Worm (Caenorhabditis elegans) whole organism, young adult: Measurements from ENCODE around the gene F26H11.8.

Experiments used
- B0035.1 ChIP-seq: sonication (generic microtip); optimal IDR thresholded peaks from 2 replicates; lab custom pipeline; 2016; ENCODE audit warnings: missing genetic modification characterization, mild to moderate bottlenecking, missing compliant biosample characterization, missing genotype, missing genetic modification reagents
- C06A6.2 ChIP-seq: fragments of 200-800 bp; sonication (Bioruptor generic); conservative IDR thresholded peaks from 2 replicates; pipeline ENCODE4 v1.3.6; 2022; ENCODE audit warnings: missing genetic modification characterization, missing compliant biosample characterization
- D2030.7 ChIP-seq: fragments of 200-800 bp; sonication (Bioruptor generic); IDR thresholded peaks from 2 replicates; pipeline ENCODE4 v1.3.6; 2022; ENCODE audit warnings: missing genetic modification reagents, missing genetic modification characterization, missing compliant biosample characterization
- F10E7.11 ChIP-seq: sonication (generic microtip); optimal IDR thresholded peaks from 2 replicates; lab custom pipeline; 2017; ENCODE audit warnings: mild to moderate bottlenecking, missing genetic modification characterization, moderate library complexity, missing compliant biosample characterization
- F22D6.2 ChIP-seq: sonication (generic microtip); optimal IDR thresholded peaks from 2 replicates; lab custom pipeline; 2016; ENCODE audit warnings: mild to moderate bottlenecking, missing genetic modification characterization, missing compliant biosample characterization
- F49E8.2 ChIP-seq: sonication (generic microtip); optimal IDR thresholded peaks from 3 replicates; lab custom pipeline; 2017; ENCODE audit warnings: missing genetic modification characterization, mild to moderate bottlenecking, missing compliant biosample characterization, antibody characterized with exemption, moderate library complexity; ENCODE audit not compliant: insufficient read depth
- K11D2.4 ChIP-seq: fragments of 200-800 bp; sonication (Bioruptor generic); IDR thresholded peaks from 2 replicates; pipeline ENCODE4 v1.3.6; 2022; ENCODE audit warnings: missing genetic modification reagents, missing genetic modification characterization, missing compliant biosample characterization
- K12H6.12 ChIP-seq: fragments of 200-800 bp; sonication (Bioruptor generic); optimal IDR thresholded peaks from 2 replicates; lab custom pipeline; 2018; ENCODE audit warnings: mild to moderate bottlenecking, missing genetic modification characterization, missing compliant biosample characterization
- T07F8.4 ChIP-seq: sonication (generic microtip); optimal IDR thresholded peaks from 2 replicates; lab custom pipeline; 2016; ENCODE audit warnings: mild to moderate bottlenecking, missing genetic modification characterization, moderate library complexity, missing compliant biosample characterization
- Y53F4B.3 ChIP-seq: fragments of 200-800 bp; sonication (Bioruptor generic); IDR thresholded peaks from 2 replicates; pipeline ENCODE4 v1.3.6; 2022; ENCODE audit warnings: missing genetic modification reagents, missing genetic modification characterization, missing compliant biosample characterization
- Y67H2A.10 ChIP-seq: fragments of 200-800 bp; sonication (Bioruptor generic); conservative IDR thresholded peaks from 2 replicates; pipeline ENCODE4 v1.3.6; 2022; ENCODE audit warnings: missing genetic modification reagents, missing genetic modification characterization, missing compliant biosample characterization
- aptf-2 ChIP-seq: fragments of 200-800 bp; sonication (Bioruptor generic); conservative IDR thresholded peaks from 2 replicates; pipeline ENCODE4 v1.3.6; 2022; ENCODE audit warnings: missing genetic modification reagents, missing genetic modification characterization, missing compliant biosample characterization
- aptf-3 ChIP-seq: fragments of 200-800 bp; sonication (Bioruptor generic); IDR thresholded peaks from 2 replicates; pipeline ENCODE4 v1.3.6; 2022; ENCODE audit warnings: missing genetic modification characterization, missing compliant biosample characterization
- attf-3 ChIP-seq: fragments of 200-800 bp; sonication (Bioruptor generic); conservative IDR thresholded peaks from 2 replicates; pipeline ENCODE4 v1.3.6; 2022; ENCODE audit warnings: missing genetic modification reagents, missing genetic modification characterization, missing compliant biosample characterization
- cebp-2 ChIP-seq: fragments of 200-800 bp; sonication (Bioruptor generic); IDR thresholded peaks from 2 replicates; pipeline ENCODE4 v1.3.6; 2022; ENCODE audit warnings: missing genetic modification characterization, missing compliant biosample characterization
- ceh-100 ChIP-seq: fragments of 200-800 bp; sonication (Bioruptor generic); IDR thresholded peaks from 2 replicates; pipeline ENCODE4 v1.3.6; 2022; ENCODE audit warnings: missing genetic modification reagents, missing genetic modification characterization, missing compliant biosample characterization
- ceh-58 ChIP-seq: fragments of 200-800 bp; sonication (Bioruptor generic); IDR thresholded peaks from 2 replicates; pipeline ENCODE4 v1.3.6; 2022; ENCODE audit warnings: missing genetic modification characterization, missing compliant biosample characterization
- chd-7 ChIP-seq: sonication (generic microtip); optimal IDR thresholded peaks from 2 replicates; lab custom pipeline; 2016; ENCODE audit warnings: mild to moderate bottlenecking, missing genetic modification characterization, moderate library complexity, missing compliant biosample characterization
- dpl-1 ChIP-seq: fragments of 150-350 bp; optimal IDR thresholded peaks from 2 replicates; lab custom pipeline; 2014; ENCODE audit warnings: missing biosample characterization, missing genetic modification reagents, missing genetic modification characterization
- egl-18 ChIP-seq: fragments of 200-800 bp; sonication (Bioruptor generic); IDR thresholded peaks from 2 replicates; pipeline ENCODE4 v1.3.6; 2022; ENCODE audit warnings: missing genetic modification reagents, missing genetic modification characterization, missing compliant biosample characterization
- egl-44 ChIP-seq: fragments of 200-800 bp; sonication (Bioruptor generic); IDR thresholded peaks from 2 replicates; pipeline ENCODE4 v1.3.6; 2022; ENCODE audit warnings: missing genetic modification reagents, missing genetic modification characterization, missing compliant biosample characterization
- egrh-3 ChIP-seq: fragments of 200-800 bp; sonication (Bioruptor generic); IDR thresholded peaks from 2 replicates; pipeline ENCODE4 v1.3.6; 2022; ENCODE audit warnings: missing genetic modification reagents, missing genetic modification characterization, missing compliant biosample characterization
- fkh-3 ChIP-seq: sonication (generic microtip); optimal IDR thresholded peaks from 2 replicates; lab custom pipeline; 2016; ENCODE audit warnings: mild to moderate bottlenecking, missing genetic modification characterization, missing compliant biosample characterization
- gei-17 ChIP-seq: fragments of 200-800 bp; sonication (Bioruptor generic); optimal IDR thresholded peaks from 2 replicates; lab custom pipeline; 2018; ENCODE audit warnings: mild to moderate bottlenecking, missing genetic modification characterization, missing compliant biosample characterization
- him-1 ChIP-seq: sonication (generic microtip); optimal IDR thresholded peaks from 2 replicates; lab custom pipeline; 2016; ENCODE audit warnings: missing genotype, missing genetic modification reagents, missing genetic modification characterization, missing compliant biosample characterization
- hlh-12 ChIP-seq: sonication (generic microtip); optimal IDR thresholded peaks from 2 replicates; lab custom pipeline; 2016; ENCODE audit warnings: missing genetic modification characterization, missing compliant biosample characterization
- hlh-26 ChIP-seq: fragments of 200-800 bp; sonication (Bioruptor generic); conservative IDR thresholded peaks from 2 replicates; pipeline ENCODE4 v1.3.6; 2022; ENCODE audit warnings: missing genetic modification reagents, missing genetic modification characterization, missing compliant biosample characterization
- hsf-1 ChIP-seq: fragments of 200-800 bp; sonication (Bioruptor generic); IDR thresholded peaks from 2 replicates; pipeline ENCODE4 v1.3.6; 2022; ENCODE audit warnings: missing genetic modification reagents, missing genetic modification characterization, missing compliant biosample characterization
- lag-1 ChIP-seq: fragments of 200-800 bp; sonication (Bioruptor generic); IDR thresholded peaks from 2 replicates; pipeline ENCODE4 v1.3.6; 2022; ENCODE audit warnings: missing genetic modification reagents, missing genetic modification characterization, missing compliant biosample characterization
- let-607 ChIP-seq, 2 experiments: fragments of 200-800 bp in 1 of 2; sonication (Bioruptor generic) in 1 of 2; sonication (generic microtip) in 1 of 2; optimal IDR thresholded peaks; 2 replicates each; lab custom pipeline; 2016 to 2018; ENCODE audit warnings: mild to moderate bottlenecking in 2 of 2, missing compliant biosample characterization in 2 of 2, missing genetic modification characterization in 2 of 2, moderate library complexity in 2 of 2, missing genotype in 1 of 2
- lir-1 ChIP-seq: fragments of 200-800 bp; sonication (Bioruptor generic); conservative IDR thresholded peaks from 2 replicates; pipeline ENCODE4 v1.3.6; 2022; ENCODE audit warnings: missing genetic modification reagents, missing genetic modification characterization, missing compliant biosample characterization
- lsl-1 ChIP-seq: fragments of 200-800 bp; sonication (Bioruptor generic); optimal IDR thresholded peaks from 2 replicates; lab custom pipeline; 2018; ENCODE audit warnings: mild to moderate bottlenecking, missing genetic modification characterization, moderate library complexity, missing compliant biosample characterization
- lsy-27 ChIP-seq: sonication (generic microtip); optimal IDR thresholded peaks from 2 replicates; lab custom pipeline; 2017; ENCODE audit warnings: missing genetic modification characterization, mild to moderate bottlenecking, missing compliant biosample characterization, antibody characterized with exemption, missing genotype, borderline replicate concordance; ENCODE audit not compliant: insufficient read depth
- madf-10 ChIP-seq: sonication (generic microtip); optimal IDR thresholded peaks from 2 replicates; lab custom pipeline; 2016; ENCODE audit warnings: mild to moderate bottlenecking, missing genetic modification characterization, missing compliant biosample characterization
- madf-3 ChIP-seq: fragments of 200-800 bp; sonication (Bioruptor generic); IDR thresholded peaks from 2 replicates; pipeline ENCODE4 v1.3.6; 2022; ENCODE audit warnings: missing genetic modification reagents, missing genetic modification characterization, missing compliant biosample characterization
- madf-8 ChIP-seq: fragments of 200-800 bp; sonication (Bioruptor generic); conservative IDR thresholded peaks from 2 replicates; pipeline ENCODE4 v1.3.6; 2022; ENCODE audit warnings: missing genetic modification reagents, missing genetic modification characterization, missing compliant biosample characterization
- mel-28 ChIP-seq: sonication (generic microtip); optimal IDR thresholded peaks from 2 replicates; lab custom pipeline; 2016; ENCODE audit warnings: borderline replicate concordance, mild to moderate bottlenecking, missing genetic modification characterization, missing compliant biosample characterization
- mxl-1 ChIP-seq: sonication (generic microtip); optimal IDR thresholded peaks from 2 replicates; lab custom pipeline; 2016; ENCODE audit warnings: missing genetic modification characterization, missing compliant biosample characterization
- nhr-179 ChIP-seq: sonication (generic microtip); optimal IDR thresholded peaks from 2 replicates; lab custom pipeline; 2016; ENCODE audit warnings: mild to moderate bottlenecking, missing genetic modification characterization, missing compliant biosample characterization
- nhr-90 ChIP-seq: sonication (generic microtip); optimal IDR thresholded peaks from 2 replicates; lab custom pipeline; 2016; ENCODE audit warnings: missing genotype, mild to moderate bottlenecking, missing genetic modification characterization, missing compliant biosample characterization
- rec-8 ChIP-seq, 2 experiments: sonication (generic microtip); optimal IDR thresholded peaks; 2 replicates each; lab custom pipeline; 2016; ENCODE audit warnings: mild to moderate bottlenecking in 2 of 2, missing genetic modification characterization in 2 of 2, missing genetic modification reagents in 2 of 2, missing genotype in 2 of 2, missing biosample characterization in 1 of 2, missing compliant biosample characterization in 1 of 2, moderate library complexity in 1 of 2
- snpc-1.1 ChIP-seq: sonication (generic microtip); optimal IDR thresholded peaks from 2 replicates; lab custom pipeline; 2017; ENCODE audit warnings: missing genetic modification characterization, mild to moderate bottlenecking, missing compliant biosample characterization, antibody characterized with exemption, moderate library complexity, missing genotype, missing genetic modification reagents; ENCODE audit not compliant: insufficient read depth
- somi-1 ChIP-seq: fragments of 200-800 bp; sonication (Bioruptor generic); optimal IDR thresholded peaks from 2 replicates; lab custom pipeline; 2018; ENCODE audit warnings: mild to moderate bottlenecking, missing genetic modification characterization, missing compliant biosample characterization
- sptf-2 ChIP-seq: fragments of 200-800 bp; sonication (Bioruptor generic); optimal IDR thresholded peaks from 2 replicates; lab custom pipeline; 2018; ENCODE audit warnings: mild to moderate bottlenecking, missing genetic modification characterization, missing compliant biosample characterization
- tlf-1 ChIP-seq: fragments of 200-800 bp; sonication (Bioruptor generic); optimal IDR thresholded peaks from 2 replicates; lab custom pipeline; 2018; ENCODE audit warnings: mild to moderate bottlenecking, missing genetic modification characterization, missing compliant biosample characterization
- unc-130 ChIP-seq: sonication (generic microtip); optimal IDR thresholded peaks from 2 replicates; lab custom pipeline; 2016; ENCODE audit warnings: missing genetic modification reagents, missing genetic modification characterization, missing compliant biosample characterization
- ztf-18 ChIP-seq: sonication (generic microtip); optimal IDR thresholded peaks from 2 replicates; lab custom pipeline; 2016; ENCODE audit warnings: missing genotype, mild to moderate bottlenecking, missing genetic modification characterization, missing compliant biosample characterization
- ztf-26 ChIP-seq: sonication (generic microtip); optimal IDR thresholded peaks from 2 replicates; lab custom pipeline; 2017; ENCODE audit warnings: missing genetic modification characterization, missing compliant biosample characterization
- ztf-28 ChIP-seq: fragments of 200-800 bp; sonication (Bioruptor generic); IDR thresholded peaks from 2 replicates; pipeline ENCODE4 v1.3.6; 2022; ENCODE audit warnings: missing genetic modification reagents, missing genetic modification characterization, missing compliant biosample characterization

Gene F26H11.8

ce11 chrII:14383644-14384043 lies 4.7 kb upstream of the F26H11.8 start, which contains the start of gene mes-2 (continued):
- TF ChIP-seq F22D6.2 (no peak), chd-7 (no peak), egrh-3 (GFP tag; lab: Robert Waterston, UW) (no peak), aptf-3 (GFP tag; lab: Robert Waterston, UW) (no peak), nhr-90 (tag; lab: Kevin White, UChicago) (no peak), hsf-1 (GFP tag; lab: Robert Waterston, UW) (no peak), ztf-28 (GFP tag; lab: Robert Waterston, UW) (peak; percentile 46; the same call in 1 of the 2 replicates), B0035.1 (tag; lab: Kevin White, UChicago) (no peak), madf-8 (GFP tag; lab: Robert Waterston, UW) (peak; percentile 36), unc-130 (GFP tag; lab: Kevin White, UChicago) (no peak), C06A6.2 (no peak), attf-3 (GFP tag; lab: Robert Waterston, UW) (no peak), lsl-1 (peak; percentile 64), madf-3 (GFP tag; lab: Robert Waterston, UW) (no peak), gei-17 (GFP tag; lab: Kevin White, UChicago) (no peak), ztf-26 (tag; lab: Kevin White, UChicago) (no peak), F49E8.2 (no peak), fkh-3 (no peak), egl-18 (GFP tag; lab: Robert Waterston, UW) (no peak), F10E7.11 (tag; lab: Kevin White, UChicago) (no peak), nhr-179 (tag; lab: Kevin White, UChicago) (no peak), D2030.7 (GFP tag; lab: Robert Waterston, UW) (peak; percentile 65), K12H6.12 (no peak), rec-8 (tag; optimal IDR thresholded peaks at IDR 0.05; lab: Kevin White, UChicago) (no peak), aptf-2 (GFP tag; lab: Robert Waterston, UW) (no peak), ztf-18 (no peak), sptf-2 (GFP tag; lab: Kevin White, UChicago) (no peak), T07F8.4 (tag; lab: Kevin White, UChicago) (no peak), mxl-1 (tag; lab: Kevin White, UChicago) (no peak), egl-44 (GFP tag; lab: Robert Waterston, UW) (no peak), tlf-1 (GFP tag; lab: Kevin White, UChicago) (no peak), snpc-1.1 (tag; lab: Kevin White, UChicago) (no peak), cebp-2 (GFP tag; lab: Robert Waterston, UW) (no peak), lir-1 (GFP tag; lab: Robert Waterston, UW) (0 out of 2 replicates have a peak, but pooled peaks have one; percentile 29), madf-10 (tag; lab: Kevin White, UChicago) (no peak), ceh-58 (GFP tag; lab: Robert Waterston, UW) (no peak), mel-28 (tag; lab: Kevin White, UChicago) (no peak), K11D2.4 (GFP tag; lab: Robert Waterston, UW) (0 out of 2 replicates have a peak, but pooled peaks have one; percentile 28), Y53F4B.3 (GFP tag; lab: Robert Waterston, UW) (no peak), hlh-26 (GFP tag; lab: Robert Waterston, UW) (no peak), lsy-27 (tag; lab: Kevin White, UChicago) (no peak), let-607 (tag; optimal IDR thresholded peaks at IDR 0.05; lab: Kevin White, UChicago) (no peak), ceh-100 (GFP tag; lab: Robert Waterston, UW) (no peak), him-1 (tag; lab: Kevin White, UChicago) (no peak), dpl-1 (GFP tag; lab: Kevin White, UChicago) (peak; percentile 86), hlh-12 (tag; lab: Kevin White, UChicago) (no peak), lag-1 (GFP tag; lab: Robert Waterston, UW) (no peak), Y67H2A.10 (GFP tag; lab: Robert Waterston, UW) (no peak), somi-1 (GFP tag; lab: Kevin White, UChicago) (no peak)
